Fruit fly (Drosophila melanogaster) whole organism, pupa: ENCODE measurements around the gene drl.

Experiments used
- CG10348 ChIP-seq: fragments of 200-800 bp; sonication (Bioruptor generic); IDR thresholded peaks from 2 replicates; pipeline ENCODE4 v1.3.6; 2022; ENCODE audit warnings: missing biosample characterization, missing genetic modification characterization
- CG12605 ChIP-seq: fragments of 200-800 bp; sonication (Bioruptor generic); IDR thresholded peaks from 2 replicates; pipeline ENCODE4 v1.3.6; 2022; ENCODE audit warnings: missing biosample characterization, missing genetic modification characterization
- CG13204 ChIP-seq: fragments of 200-800 bp; sonication (Bioruptor generic); optimal IDR thresholded peaks from 2 replicates; lab custom pipeline; 2018; ENCODE audit warnings: missing biosample characterization, mild to moderate bottlenecking, missing genetic modification characterization, moderate library complexity
- CG14655 ChIP-seq: fragments of 200-800 bp; sonication (Bioruptor generic); optimal IDR thresholded peaks from 3 replicates; lab custom pipeline; 2017; ENCODE audit warnings: mild to moderate bottlenecking, missing biosample characterization, missing genetic modification reagents, missing genetic modification characterization
- CG15710 ChIP-seq: fragments of 200-800 bp; sonication (Bioruptor generic); optimal IDR thresholded peaks from 2 replicates; lab custom pipeline; 2018; ENCODE audit warnings: missing biosample characterization, mild to moderate bottlenecking, missing genetic modification characterization, moderate library complexity
- CG17806 ChIP-seq: fragments of 200-800 bp; sonication (Bioruptor generic); optimal IDR thresholded peaks from 2 replicates; lab custom pipeline; 2018; ENCODE audit warnings: missing biosample characterization, mild to moderate bottlenecking, missing genetic modification characterization, moderate library complexity
- CG32121 ChIP-seq: fragments of 200-800 bp; sonication (Bioruptor generic); IDR thresholded peaks from 2 replicates; pipeline ENCODE4 v1.3.6; 2022; ENCODE audit warnings: missing biosample characterization, missing genetic modification characterization
- CG34367 ChIP-seq: fragments of 200-800 bp; sonication (Bioruptor generic); optimal IDR thresholded peaks from 2 replicates; lab custom pipeline; 2018; ENCODE audit warnings: missing biosample characterization, mild to moderate bottlenecking, missing genetic modification characterization
- CG4496 ChIP-seq: fragments of 200-800 bp; sonication (Bioruptor generic); IDR thresholded peaks from 3 replicates; pipeline ENCODE4 v1.3.6; 2022; ENCODE audit warnings: missing biosample characterization, missing genetic modification characterization
- CG8159 ChIP-seq: fragments of 200-800 bp; sonication (Bioruptor generic); optimal IDR thresholded peaks from 3 replicates; lab custom pipeline; 2018; ENCODE audit warnings: missing biosample characterization, mild to moderate bottlenecking, missing genetic modification characterization, moderate library complexity
- CG8301 ChIP-seq: fragments of 200-800 bp; sonication (Bioruptor generic); optimal IDR thresholded peaks from 2 replicates; lab custom pipeline; 2018; ENCODE audit warnings: missing biosample characterization, mild to moderate bottlenecking, missing genetic modification characterization
- CG9948 ChIP-seq: fragments of 200-800 bp; sonication (Bioruptor generic); optimal IDR thresholded peaks from 2 replicates; lab custom pipeline; 2018; ENCODE audit warnings: missing biosample characterization, mild to moderate bottlenecking, missing genetic modification characterization, moderate library complexity
- D1 ChIP-seq: fragments of 200-800 bp; sonication (Bioruptor generic); optimal IDR thresholded peaks from 2 replicates; lab custom pipeline; 2018; ENCODE audit warnings: missing biosample characterization, mild to moderate bottlenecking, missing genetic modification characterization, moderate library complexity
- EcR ChIP-seq: fragments of 200-800 bp; sonication (Bioruptor generic); optimal IDR thresholded peaks from 3 replicates; lab custom pipeline; 2019; ENCODE audit warnings: missing biosample characterization, missing genetic modification characterization, mild to moderate bottlenecking, moderate library complexity, missing genetic modification reagents
- Ets98B ChIP-seq: fragments of 200-800 bp; sonication (Bioruptor generic); IDR thresholded peaks from 2 replicates; pipeline ENCODE4 v1.3.6; 2022; ENCODE audit warnings: missing biosample characterization, missing genetic modification characterization
- Pif1A ChIP-seq: fragments of 200-800 bp; sonication (Bioruptor generic); optimal IDR thresholded peaks from 3 replicates; lab custom pipeline; 2016; ENCODE audit warnings: missing biosample characterization, missing genetic modification characterization
- Pif1B ChIP-seq: fragments of 200-800 bp; sonication (Bioruptor generic); optimal IDR thresholded peaks from 3 replicates; lab custom pipeline; 2016; ENCODE audit warnings: missing biosample characterization, missing genetic modification characterization
- Snoo ChIP-seq: fragments of 200-800 bp; sonication (Bioruptor generic); optimal IDR thresholded peaks from 3 replicates; lab custom pipeline; 2017; ENCODE audit warnings: missing biosample characterization, mild to moderate bottlenecking, missing genetic modification characterization, inconsistent platforms
- fd96Ca ChIP-seq: fragments of 200-800 bp; sonication (Bioruptor generic); IDR thresholded peaks from 3 replicates; pipeline ENCODE4 v1.3.6; 2022; ENCODE audit warnings: missing biosample characterization, missing genetic modification characterization
- gl ChIP-seq: fragments of 200-800 bp; sonication (Bioruptor generic); optimal IDR thresholded peaks from 2 replicates; lab custom pipeline; 2018; ENCODE audit warnings: missing biosample characterization, mild to moderate bottlenecking, missing genetic modification characterization
- rn ChIP-seq: fragments of 200-800 bp; sonication (Bioruptor generic); IDR thresholded peaks from 2 replicates; pipeline ENCODE4 v1.3.6; 2022; ENCODE audit warnings: missing biosample characterization, missing genetic modification characterization

Gene drl

DNA sequence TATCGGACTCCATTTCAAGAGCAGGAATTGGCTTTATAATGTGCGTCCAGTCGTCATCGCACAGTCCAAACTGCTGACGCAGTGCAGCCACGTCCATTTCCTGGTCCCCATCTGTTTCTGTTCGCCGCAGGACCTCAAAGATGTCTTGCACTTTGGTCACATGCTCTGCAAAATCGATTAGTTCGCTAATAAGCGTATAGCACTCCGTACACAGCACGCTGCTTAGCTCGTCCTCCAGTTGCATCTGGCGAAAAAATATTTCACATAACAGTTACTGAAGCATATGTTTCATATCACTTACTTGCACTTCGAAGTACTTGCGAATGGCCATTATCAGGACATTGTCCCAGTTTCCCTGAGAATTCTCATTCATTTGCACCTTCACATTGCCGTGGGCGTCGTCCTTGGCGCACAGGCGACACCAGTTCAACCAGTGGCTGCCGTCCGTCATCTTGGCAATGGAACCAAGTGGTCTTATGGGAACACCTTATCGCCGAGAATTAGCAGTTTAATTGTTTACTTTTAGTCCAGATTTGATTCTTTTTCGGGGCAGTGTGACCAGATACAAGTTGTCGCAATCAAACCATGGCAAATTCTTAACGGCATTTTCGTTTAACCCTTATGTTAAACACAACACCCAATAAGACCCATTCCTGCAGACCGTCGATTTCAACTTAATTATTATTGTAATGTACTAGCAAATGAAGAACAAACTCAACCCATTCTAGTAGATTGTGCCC is 8.8 kb upstream of the drl start, which contains the start of gene CG17568:
TSS of gene CG17568 (minus strand) at position 550 of the 740 bp plus-strand sequence.
- peak; percentile 82 for TF ChIP-seq EcR (GFP tag; lab: Kevin White, UChicago)
- peak; percentile 13 for TF ChIP-seq D1 (tag; lab: Kevin White, UChicago)
- TF ChIP-seq Pif1B: no peak

dm6 chr2L:19182710-19183109 is 7.4 kb upstream of the drl start, which contains the start of gene CG42688:
CG42688 (minus strand) TSS chr2L:19182810.
- TF ChIP-seq Pif1A (no peak), CG12605 (no peak), gl (tag; lab: Kevin White, UChicago) (no peak), rn (GFP tag; lab: Robert Waterston, UW) (no peak), CG13204 (GFP tag; lab: Kevin White, UChicago) (no peak), CG34367 (tag; lab: Kevin White, UChicago) (no peak), Snoo (tag; lab: Kevin White, UChicago) (no peak), CG8301 (tag; lab: Kevin White, UChicago) (no peak), fd96Ca (GFP tag; lab: Robert Waterston, UW) (no peak), CG8159 (tag; lab: Kevin White, UChicago) (no peak), EcR (GFP tag; lab: Kevin White, UChicago) (no peak), CG32121 (no peak), CG15710 (tag; lab: Kevin White, UChicago) (no peak), CG9948 (no peak), Pif1B (no peak), CG10348 (GFP tag; lab: Robert Waterston, UW) (no peak), CG17806 (tag; lab: Kevin White, UChicago) (no peak), CG14655 (GFP tag; lab: Kevin White, UChicago) (no peak)

DNA sequence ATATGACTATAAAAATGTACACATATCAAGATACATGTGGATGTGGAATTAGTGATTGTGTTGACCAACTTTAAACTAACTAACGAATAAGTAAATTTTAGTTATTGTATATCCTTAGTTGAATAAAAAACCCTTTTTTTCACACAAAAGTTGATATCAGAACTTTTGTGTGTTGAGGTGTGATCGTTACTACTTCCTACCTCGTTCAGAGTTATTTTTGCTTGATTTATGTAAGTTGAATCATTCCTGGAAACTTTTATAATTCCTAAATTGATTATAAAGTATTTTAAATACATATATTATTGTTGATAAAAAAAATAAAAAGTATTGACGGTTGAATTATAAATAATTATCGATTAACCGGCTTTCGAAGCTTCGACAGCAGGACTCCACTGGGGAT is 6.5 kb upstream of the drl start, which contains the start of gene CG46059:
TSS of gene CG46059 (minus strand) at position 101 of the 400 bp plus-strand sequence.
- TF ChIP-seq fd96Ca (GFP tag; lab: Robert Waterston, UW) (no peak), CG13204 (GFP tag; lab: Kevin White, UChicago) (no peak), CG15710 (tag; lab: Kevin White, UChicago) (no peak), CG14655 (GFP tag; lab: Kevin White, UChicago) (no peak)

DNA sequence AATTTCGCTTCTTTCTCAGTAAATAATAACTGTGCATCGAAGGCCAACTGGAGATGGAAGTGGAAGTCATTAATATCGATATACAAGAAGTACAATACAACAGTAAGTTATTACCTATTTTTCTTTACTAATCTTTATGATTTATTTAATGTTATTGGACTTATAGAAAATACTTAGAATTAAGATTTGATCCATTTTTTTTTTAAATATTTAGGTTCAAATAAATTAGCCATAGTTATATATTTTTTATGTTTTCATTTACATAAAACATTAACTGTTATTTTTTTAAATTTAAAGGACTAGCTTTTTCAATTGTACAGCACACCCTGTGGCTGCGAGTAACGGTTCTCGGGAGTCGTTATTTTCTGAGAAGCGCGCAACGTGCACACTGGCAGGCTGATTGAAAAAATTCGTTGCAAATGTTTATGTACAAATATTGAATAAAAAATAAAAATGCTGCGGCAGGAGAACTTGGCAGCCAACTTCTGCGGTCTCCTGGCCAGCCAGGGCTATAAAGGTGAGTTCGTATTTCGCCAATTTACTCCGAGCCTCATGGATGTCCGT is 4.4 kb upstream of the drl start, which contains the start of the genes gammaTub37C and pigeon:
TSS of gene gammaTub37C (minus strand) at position 51 of the 564 bp plus-strand sequence.
TSS of gene pigeon (plus strand) at position 368 of the 564 bp plus-strand sequence.
- TF ChIP-seq CG32121 (no peak), gl (tag; lab: Kevin White, UChicago) (no peak), CG13204 (GFP tag; lab: Kevin White, UChicago) (no peak), fd96Ca (GFP tag; lab: Robert Waterston, UW) (no peak), CG8159 (tag; lab: Kevin White, UChicago) (no peak), CG34367 (tag; lab: Kevin White, UChicago) (no peak), CG17806 (tag; lab: Kevin White, UChicago) (no peak), D1 (tag; lab: Kevin White, UChicago) (no peak), CG10348 (GFP tag; lab: Robert Waterston, UW) (no peak)
- TF ChIP-seq, all 21 proteins: peak for 0

DNA sequence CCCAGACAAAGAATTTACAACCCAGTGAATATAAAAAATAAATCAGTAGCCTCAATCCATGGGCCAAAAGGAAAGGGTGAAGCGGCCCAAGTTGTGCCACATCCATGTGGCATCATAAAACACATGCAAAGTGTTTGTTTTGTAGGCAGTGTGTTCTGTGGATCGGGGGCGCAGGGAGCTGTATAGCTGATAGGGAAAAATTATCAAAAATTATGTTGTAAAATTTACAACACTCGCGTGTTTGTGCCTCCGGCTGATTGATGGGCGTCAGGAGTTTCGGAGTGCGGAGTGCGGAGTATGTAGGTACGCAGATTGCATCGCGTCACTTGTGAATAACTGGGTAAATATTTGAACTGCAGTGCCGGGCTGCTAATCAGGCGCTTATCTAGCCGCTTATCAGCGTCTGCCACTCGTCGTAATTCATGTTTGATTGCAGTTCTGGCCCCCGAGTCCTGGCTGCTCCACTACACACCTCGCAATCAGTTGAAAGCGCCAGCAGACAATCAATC is 1.7 kb downstream of the drl start:
- TF ChIP-seq CG4496 (GFP tag; lab: Robert Waterston, UW) (peak; percentile 55; the same call in 1 of the 3 replicates), CG10348 (GFP tag; lab: Robert Waterston, UW) (no peak), fd96Ca (GFP tag; lab: Robert Waterston, UW) (peak; percentile 38; the same call in 1 of the 3 replicates)

DNA sequence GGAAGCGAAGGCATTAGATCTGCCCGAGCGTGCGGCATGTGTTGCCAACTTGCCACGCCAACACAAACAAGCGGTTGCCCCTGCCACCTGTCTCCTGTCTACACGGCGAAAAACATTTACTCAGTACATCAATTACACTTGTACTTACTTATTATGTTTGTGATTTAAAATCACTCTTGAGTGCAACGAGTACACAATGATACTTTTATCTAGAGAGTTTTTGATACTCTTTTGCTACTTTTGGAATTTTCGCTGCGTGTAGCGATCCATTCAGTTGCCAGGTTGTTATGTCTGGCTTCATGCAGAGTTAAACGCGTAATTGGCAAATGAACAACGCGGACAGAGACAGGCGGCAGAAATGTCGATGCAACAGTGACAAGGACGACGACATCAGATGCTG is 3.6 kb downstream of the drl start:
- TF ChIP-seq CG14655 (GFP tag; lab: Kevin White, UChicago): peak; percentile 77
- TF ChIP-seq CG32121: peak; percentile 82
- TF ChIP-seq CG9948: peak; percentile 49
- TF ChIP-seq CG8301 (tag; lab: Kevin White, UChicago): peak; percentile 73
- peak; percentile 66 for TF ChIP-seq CG17806 (tag; lab: Kevin White, UChicago)
- TF ChIP-seq CG15710 (tag; lab: Kevin White, UChicago): peak; percentile 27
- TF ChIP-seq CG10348 (GFP tag; lab: Robert Waterston, UW): peak; percentile 30; the same call in 1 of the 2 replicates
- TF ChIP-seq CG34367 (tag; lab: Kevin White, UChicago): peak; percentile 44
- TF ChIP-seq D1 (tag; lab: Kevin White, UChicago): no peak
- peak; percentile 87 for TF ChIP-seq fd96Ca (GFP tag; lab: Robert Waterston, UW)
- TF ChIP-seq CG4496 (GFP tag; lab: Robert Waterston, UW): peak; percentile 86
- TF ChIP-seq Snoo (tag; lab: Kevin White, UChicago): peak; percentile 14
- peak; percentile 61 for TF ChIP-seq CG8159 (tag; lab: Kevin White, UChicago)
- peak; percentile 57 for TF ChIP-seq Pif1B
- peak; percentile 75 for TF ChIP-seq Pif1A
- no peak for TF ChIP-seq CG12605
- TF ChIP-seq CG13204 (GFP tag; lab: Kevin White, UChicago): no peak
- TF ChIP-seq rn (GFP tag; lab: Robert Waterston, UW): peak; percentile 51; the same call in 1 of the 2 replicates
- TF ChIP-seq gl (tag; lab: Kevin White, UChicago): peak; percentile 35
- TF ChIP-seq EcR (GFP tag; lab: Kevin White, UChicago): no peak
- TF ChIP-seq Ets98B (GFP tag; lab: Robert Waterston, UW): peak; percentile 87
